Fruit fly (Drosophila melanogaster): Measurements from ENCODE around the gene CycJ.
A peak's percentile ranks its signal among the peaks of the same experiment; 100 is the strongest.

Gene CycJ

dm6 chr3L:3434882-3435281 is 31.3 kb upstream of the CycJ start (continued):
- TF ChIP-seq ssp (GFP tag; IDR thresholded peaks at IDR 0.05) (no peak), CG10565 (GFP tag; optimal IDR thresholded peaks at IDR 0.05) (no peak), CG12299 (tag; optimal IDR thresholded peaks at IDR 0.05) (no peak), bab2 (GFP tag; optimal IDR thresholded peaks at IDR 0.05) (no peak), zfh2 (GFP tag; optimal IDR thresholded peaks at IDR 0.05) (no peak), CG8478 (optimal IDR thresholded peaks at IDR 0.05) (no peak), CG10366 (GFP tag; IDR thresholded peaks at IDR 0.05) (peak; percentile 47), CG31388 (GFP tag; optimal IDR thresholded peaks at IDR 0.05) (no peak), wdn (GFP tag; IDR thresholded peaks at IDR 0.05) (no peak), chm (GFP tag; IDR thresholded peaks at IDR 0.05) (peak; percentile 54; the same call in 1 of the 2 replicates), Rx (GFP tag; IDR thresholded peaks at IDR 0.05) (no peak), CG4617 (GFP tag; optimal IDR thresholded peaks at IDR 0.05; ENCODE audit: borderline replicate concordance) (no peak), Spps (tag; optimal IDR thresholded peaks at IDR 0.05) (no peak), grau (tag; optimal IDR thresholded peaks at IDR 0.05) (peak; percentile 28), CG16813 (GFP tag; IDR thresholded peaks at IDR 0.05; ENCODE audit: partially characterized antibody) (no peak), CG7372 (GFP tag; IDR thresholded peaks at IDR 0.05) (no peak), Dad (GFP tag; optimal IDR thresholded peaks at IDR 0.05) (no peak), CG1024 (GFP tag; IDR thresholded peaks at IDR 0.05) (no peak), Poxn (GFP tag; IDR thresholded peaks at IDR 0.05) (no peak), CG32772 (GFP tag; IDR thresholded peaks at IDR 0.05) (peak; percentile 43; the same call in 1 of the 2 replicates), da (GFP tag; optimal IDR thresholded peaks at IDR 0.05) (no peak), sr (GFP tag; IDR thresholded peaks at IDR 0.05) (peak; percentile 82), scrt (GFP tag; optimal IDR thresholded peaks at IDR 0.05) (no peak), CG1792 (GFP tag; optimal IDR thresholded peaks at IDR 0.05) (no peak), D (optimal IDR thresholded peaks at IDR 0.05) (no peak), D (GFP tag; optimal IDR thresholded peaks at IDR 0.05) (peak; percentile 3), Mes4 (GFP tag; optimal IDR thresholded peaks at IDR 0.05) (no peak), ERR (GFP tag; optimal IDR thresholded peaks at IDR 0.05) (no peak), ham (GFP tag; IDR thresholded peaks at IDR 0.05) (no peak), CG5245 (GFP tag; optimal IDR thresholded peaks at IDR 0.05) (no peak), kni (GFP tag; optimal IDR thresholded peaks at IDR 0.05) (no peak), CG13287 (GFP tag; IDR thresholded peaks at IDR 0.05; ENCODE audit: partially characterized antibody) (no peak), CG10147 (GFP tag; optimal IDR thresholded peaks at IDR 0.05) (no peak), her (GFP tag; optimal IDR thresholded peaks at IDR 0.05) (no peak), pan (optimal IDR thresholded peaks at IDR 0.05) (no peak), pan (GFP tag; optimal IDR thresholded peaks at IDR 0.05 in 1 of 2, IDR thresholded peaks at IDR 0.05 in 1 of 2) (no peak), E2f1 (GFP tag; IDR thresholded peaks at IDR 0.05) (no peak), CG17568 (GFP tag; optimal IDR thresholded peaks at IDR 0.05) (no peak), trem (tag; optimal IDR thresholded peaks at IDR 0.05) (peak; percentile 7), BtbVII (GFP tag; optimal IDR thresholded peaks at IDR 0.05) (no peak), CG6765 (GFP tag; optimal IDR thresholded peaks at IDR 0.05) (no peak), eve (GFP tag; optimal IDR thresholded peaks at IDR 0.05) (peak in 1 of 2 experiments; percentile 44), CG32532 (GFP tag; IDR thresholded peaks at IDR 0.05) (peak; percentile 30; the same call in 1 of the 2 replicates), abd-A (tag; optimal IDR thresholded peaks at IDR 0.05) (no peak), knrl (GFP tag; IDR thresholded peaks at IDR 0.05; ENCODE audit: partially characterized antibody) (no peak), CG12219 (GFP tag; optimal IDR thresholded peaks at IDR 0.05) (peak; percentile 10), CG13624 (GFP tag; optimal IDR thresholded peaks at IDR 0.05) (no peak), CG14860 (GFP tag; IDR thresholded peaks at IDR 0.05; ENCODE audit: partially characterized antibody) (no peak), lmd (GFP tag; IDR thresholded peaks at IDR 0.05) (peak; percentile 14; the same call in 1 of the 2 replicates), bsh (GFP tag; optimal IDR thresholded peaks at IDR 0.05) (peak in 1 of 2 experiments; percentile 74), CG33557 (GFP tag; optimal IDR thresholded peaks at IDR 0.05) (no peak), Stat92E (GFP tag; optimal IDR thresholded peaks at IDR 0.05) (no peak)
